Worm (Caenorhabditis elegans) whole organism, mixed stage, embryonic: ENCODE measurements around the gene srw-2.

ENCODE experiments used
- bed-3 ChIP-seq: fragments of 200-800 bp; sonication (Bioruptor generic); optimal IDR thresholded peaks from 3 replicates; lab custom pipeline; 2018; ENCODE audit warnings: mild to moderate bottlenecking, missing genetic modification characterization, moderate library complexity, missing compliant biosample characterization
- ceh-39 ChIP-seq: fragments of 150-350 bp; optimal IDR thresholded peaks from 2 replicates; lab custom pipeline; 2014; ENCODE audit warnings: missing biosample characterization, missing genetic modification characterization
- ceh-83 ChIP-seq: fragments of 200-800 bp; sonication (Bioruptor generic); optimal IDR thresholded peaks from 2 replicates; lab custom pipeline; 2018; ENCODE audit warnings: mild to moderate bottlenecking, missing genetic modification characterization, missing compliant biosample characterization
- ces-1 ChIP-seq: fragments of 150-350 bp; optimal IDR thresholded peaks from 2 replicates; lab custom pipeline; 2014; ENCODE audit warnings: missing biosample characterization, missing genetic modification reagents, missing genetic modification characterization
- drap-1 ChIP-seq: fragments of 200-800 bp; sonication (Bioruptor generic); optimal IDR thresholded peaks from 3 replicates; lab custom pipeline; 2018; ENCODE audit warnings: mild to moderate bottlenecking, missing genetic modification characterization, missing compliant biosample characterization
- lsy-2 ChIP-seq: fragments of 150-350 bp; optimal IDR thresholded peaks from 2 replicates; lab custom pipeline; 2014; ENCODE audit warnings: missing biosample characterization, missing genetic modification characterization
- nhr-12 ChIP-seq: fragments of 150-350 bp; optimal IDR thresholded peaks from 2 replicates; lab custom pipeline; 2014; ENCODE audit warnings: missing biosample characterization, missing genetic modification characterization
- nhr-237 ChIP-seq: fragments of 150-350 bp; optimal IDR thresholded peaks from 2 replicates; lab custom pipeline; 2014; ENCODE audit warnings: missing biosample characterization, missing genetic modification characterization
- nhr-28 ChIP-seq: fragments of 150-350 bp; optimal IDR thresholded peaks from 2 replicates; lab custom pipeline; 2014; ENCODE audit warnings: missing biosample characterization, missing genetic modification characterization
- unc-120 ChIP-seq: sonication (generic microtip); optimal IDR thresholded peaks from 2 replicates; lab custom pipeline; 2017; ENCODE audit warnings: missing genetic modification characterization, missing compliant biosample characterization; ENCODE audit not compliant: poor library complexity, severe bottlenecking
- ztf-11 ChIP-seq: fragments of 150-350 bp; optimal IDR thresholded peaks from 2 replicates; lab custom pipeline; 2014; ENCODE audit warnings: missing biosample characterization, missing genetic modification characterization

ce11 chrV:2821618-2822272 lies 8.9 kb upstream of the srw-2 start, which contains the start of gene srh-36:
- TF ChIP-seq drap-1: no peak
- TF ChIP-seq ceh-39 (tag; lab: Kevin White, UChicago): no peak
- no peak for TF ChIP-seq bed-3 (GFP tag; lab: Kevin White, UChicago)
- TF ChIP-seq nhr-12 (tag; lab: Kevin White, UChicago): no peak
- no peak for TF ChIP-seq nhr-237 (tag; lab: Kevin White, UChicago)
- no peak for TF ChIP-seq lsy-2 (tag; lab: Kevin White, UChicago)
- TF ChIP-seq ceh-83 (GFP tag; lab: Kevin White, UChicago): no peak
- TF ChIP-seq ztf-11: no peak
- TF ChIP-seq unc-120: no peak
- no peak for TF ChIP-seq ces-1 (GFP tag; lab: Kevin White, UChicago)
- no peak for TF ChIP-seq nhr-28 (tag; lab: Kevin White, UChicago)
